Fruit fly (Drosophila melanogaster): Measurements from ENCODE around the gene Kah.
A peak's percentile ranks its signal among the peaks of the same experiment; 100 is the strongest.

Gene Kah

dm6 chr3L:615425-616046 is 26.5 kb upstream of the Kah start:
- TF ChIP-seq CTCF (optimal IDR thresholded peaks at IDR 0.05), result no peak
- no peak for TF ChIP-seq CG8478 (optimal IDR thresholded peaks at IDR 0.05)

dm6 chr3L:614751-615424 is 25.8 kb upstream of the Kah start:
- TF ChIP-seq CTCF (optimal IDR thresholded peaks at IDR 0.05) (no peak), CG8478 (optimal IDR thresholded peaks at IDR 0.05) (no peak)

- TF ChIP-seq CTCF (optimal IDR thresholded peaks at IDR 0.05) (no peak), CG8478 (optimal IDR thresholded peaks at IDR 0.05) (no peak)
Measured at dm6 chr3L:613578-614300, 24.7 kb upstream of the Kah start.

dm6 chr3L:611639-612611 is 22.9 kb upstream of the Kah start:
- no peak for TF ChIP-seq CG8478 (optimal IDR thresholded peaks at IDR 0.05)
- no peak for TF ChIP-seq CTCF (optimal IDR thresholded peaks at IDR 0.05)

dm6 chr3L:610765-611164 is 21.7 kb upstream of the Kah start:
- no peak for TF ChIP-seq CTCF (optimal IDR thresholded peaks at IDR 0.05)
- no peak for TF ChIP-seq CG8478 (optimal IDR thresholded peaks at IDR 0.05)

dm6 chr3L:609163-609562 is 20.1 kb upstream of the Kah start:
- TF ChIP-seq CG8478 (optimal IDR thresholded peaks at IDR 0.05) (no peak), CTCF (optimal IDR thresholded peaks at IDR 0.05) (no peak)

- no peak for TF ChIP-seq CG8478 (optimal IDR thresholded peaks at IDR 0.05)
Measured at dm6 chr3L:608362-608761, 19.3 kb upstream of the Kah start.

dm6 chr3L:607551-608314 is 18.7 kb upstream of the Kah start:
- TF ChIP-seq CTCF (optimal IDR thresholded peaks at IDR 0.05) (no peak), CG8478 (optimal IDR thresholded peaks at IDR 0.05) (no peak)

dm6 chr3L:606490-607327 is 17.6 kb upstream of the Kah start, which contains the start of gene Reg-2:
Gene Reg-2, minus strand, starts transcription at chr3L:606569.
- TF ChIP-seq CG8478 (optimal IDR thresholded peaks at IDR 0.05), result no peak
- peak; percentile 82 to 96 for TF ChIP-seq CTCF (optimal IDR thresholded peaks at IDR 0.05)

dm6 chr3L:604701-605100 is 15.6 kb upstream of the Kah start:
- no peak for TF ChIP-seq CG8478 (optimal IDR thresholded peaks at IDR 0.05)
- peak; percentile 62 to 79 for TF ChIP-seq CTCF (optimal IDR thresholded peaks at IDR 0.05)

- TF ChIP-seq CG8478 (optimal IDR thresholded peaks at IDR 0.05) (no peak), CTCF (optimal IDR thresholded peaks at IDR 0.05) (no peak)
Measured at dm6 chr3L:603847-604550, 14.9 kb upstream of the Kah start, which contains the start of gene CG13893. Gene CG13893, minus strand, starts transcription at chr3L:604008.

dm6 chr3L:603188-603587 is 14.1 kb upstream of the Kah start:
- TF ChIP-seq CTCF (optimal IDR thresholded peaks at IDR 0.05) (no peak), CG8478 (optimal IDR thresholded peaks at IDR 0.05) (no peak)

- TF ChIP-seq CG8478 (optimal IDR thresholded peaks at IDR 0.05) (no peak), CTCF (optimal IDR thresholded peaks at IDR 0.05) (no peak)
Measured at dm6 chr3L:602531-602930, 13.5 kb upstream of the Kah start.

Measured in S2 (cell line).